Worm (Caenorhabditis elegans) whole organism, mixed stage, embryonic: Measurements from ENCODE around the gene pho-12.

ENCODE experiments used
- M03D4.4 ChIP-seq: sonication (generic microtip); optimal IDR thresholded peaks from 2 replicates; lab custom pipeline; 2017; ENCODE audit warnings: mild to moderate bottlenecking, missing genetic modification characterization, missing compliant biosample characterization
- bed-3 ChIP-seq: fragments of 200-800 bp; sonication (Bioruptor generic); optimal IDR thresholded peaks from 3 replicates; lab custom pipeline; 2018; ENCODE audit warnings: mild to moderate bottlenecking, missing genetic modification characterization, moderate library complexity, missing compliant biosample characterization
- blmp-1 ChIP-seq: fragments of 150-350 bp; optimal IDR thresholded peaks from 2 replicates; lab custom pipeline; 2014; ENCODE audit warnings: missing biosample characterization, missing genetic modification characterization
- ceh-39 ChIP-seq: fragments of 150-350 bp; optimal IDR thresholded peaks from 2 replicates; lab custom pipeline; 2014; ENCODE audit warnings: missing biosample characterization, missing genetic modification characterization
- ceh-43 ChIP-seq: fragments of 200-800 bp; sonication (Bioruptor generic); optimal IDR thresholded peaks from 2 replicates; lab custom pipeline; 2018; ENCODE audit warnings: mild to moderate bottlenecking, missing genetic modification characterization, moderate library complexity, missing compliant biosample characterization
- ceh-83 ChIP-seq: fragments of 200-800 bp; sonication (Bioruptor generic); optimal IDR thresholded peaks from 2 replicates; lab custom pipeline; 2018; ENCODE audit warnings: mild to moderate bottlenecking, missing genetic modification characterization, missing compliant biosample characterization
- ces-1 ChIP-seq: fragments of 150-350 bp; optimal IDR thresholded peaks from 2 replicates; lab custom pipeline; 2014; ENCODE audit warnings: missing biosample characterization, missing genetic modification reagents, missing genetic modification characterization
- cnd-1 ChIP-seq: fragments of 200-800 bp; sonication (Bioruptor generic); optimal IDR thresholded peaks from 2 replicates; lab custom pipeline; 2018; ENCODE audit warnings: mild to moderate bottlenecking, missing genetic modification characterization, missing compliant biosample characterization
- drap-1 ChIP-seq: fragments of 200-800 bp; sonication (Bioruptor generic); optimal IDR thresholded peaks from 3 replicates; lab custom pipeline; 2018; ENCODE audit warnings: mild to moderate bottlenecking, missing genetic modification characterization, missing compliant biosample characterization
- elt-1 ChIP-seq: sonication (generic microtip); optimal IDR thresholded peaks from 2 replicates; lab custom pipeline; 2017; ENCODE audit warnings: missing genetic modification characterization, mild to moderate bottlenecking, missing compliant biosample characterization, antibody characterized with exemption, moderate library complexity, borderline replicate concordance; ENCODE audit not compliant: insufficient read depth
- elt-3 ChIP-seq: fragments of 150-350 bp; optimal IDR thresholded peaks from 2 replicates; lab custom pipeline; 2014; ENCODE audit warnings: missing biosample characterization, missing genetic modification characterization
- flh-1 ChIP-seq: fragments of 200-800 bp; sonication (Bioruptor generic); optimal IDR thresholded peaks from 2 replicates; lab custom pipeline; 2018; ENCODE audit warnings: mild to moderate bottlenecking, missing genetic modification characterization, moderate library complexity, missing compliant biosample characterization
- ham-2 ChIP-seq: fragments of 200-800 bp; sonication (Bioruptor generic); optimal IDR thresholded peaks from 2 replicates; lab custom pipeline; 2018; ENCODE audit warnings: mild to moderate bottlenecking, missing genetic modification characterization, missing compliant biosample characterization
- hlh-1 ChIP-seq: fragments of 150-350 bp; optimal IDR thresholded peaks from 2 replicates; lab custom pipeline; 2014; ENCODE audit warnings: missing biosample characterization, missing genetic modification reagents, missing genetic modification characterization
- lin-32 ChIP-seq: fragments of 200-800 bp; sonication (Bioruptor generic); optimal IDR thresholded peaks from 2 replicates; lab custom pipeline; 2018; ENCODE audit warnings: mild to moderate bottlenecking, missing genetic modification characterization, missing compliant biosample characterization
- mls-2 ChIP-seq: sonication (generic microtip); optimal IDR thresholded peaks from 2 replicates; lab custom pipeline; 2016; ENCODE audit warnings: mild to moderate bottlenecking, missing genetic modification characterization, moderate library complexity, missing compliant biosample characterization
- nhr-12 ChIP-seq: fragments of 150-350 bp; optimal IDR thresholded peaks from 2 replicates; lab custom pipeline; 2014; ENCODE audit warnings: missing biosample characterization, missing genetic modification characterization
- nhr-2 ChIP-seq: fragments of 150-350 bp; optimal IDR thresholded peaks from 2 replicates; lab custom pipeline; 2014; ENCODE audit warnings: missing biosample characterization, missing genetic modification characterization
- nhr-28 ChIP-seq: fragments of 150-350 bp; optimal IDR thresholded peaks from 2 replicates; lab custom pipeline; 2014; ENCODE audit warnings: missing biosample characterization, missing genetic modification characterization
- pha-4 ChIP-seq: fragments of 150-350 bp; optimal IDR thresholded peaks from 2 replicates; lab custom pipeline; 2018; ENCODE audit warnings: missing biosample characterization, missing genetic modification reagents, missing genetic modification characterization
- snpc-4 ChIP-seq: fragments of 150-350 bp; optimal IDR thresholded peaks from 2 replicates; lab custom pipeline; 2014; ENCODE audit warnings: missing biosample characterization, missing genetic modification characterization
- sptf-1 ChIP-seq: sonication (generic microtip); optimal IDR thresholded peaks from 2 replicates; lab custom pipeline; 2017; ENCODE audit warnings: mild to moderate bottlenecking, missing genetic modification characterization, moderate library complexity, missing compliant biosample characterization
- tbx-8 ChIP-seq: fragments of 200-800 bp; sonication (Bioruptor generic); optimal IDR thresholded peaks from 2 replicates; lab custom pipeline; 2018; ENCODE audit warnings: mild to moderate bottlenecking, missing genetic modification characterization, moderate library complexity, missing compliant biosample characterization
- unc-39 ChIP-seq: fragments of 150-350 bp; optimal IDR thresholded peaks from 2 replicates; lab custom pipeline; 2014; ENCODE audit warnings: missing biosample characterization, missing genetic modification characterization
- unc-62 ChIP-seq: fragments of 150-350 bp; optimal IDR thresholded peaks from 2 replicates; lab custom pipeline; 2014; ENCODE audit warnings: missing biosample characterization, missing genetic modification reagents, missing genetic modification characterization
- zip-8 ChIP-seq: fragments of 150-350 bp; optimal IDR thresholded peaks from 2 replicates; lab custom pipeline; 2014; ENCODE audit warnings: missing biosample characterization, missing genetic modification characterization
- ztf-11 ChIP-seq: fragments of 150-350 bp; optimal IDR thresholded peaks from 2 replicates; lab custom pipeline; 2014; ENCODE audit warnings: missing biosample characterization, missing genetic modification characterization

The pho-12 gene

DNA sequence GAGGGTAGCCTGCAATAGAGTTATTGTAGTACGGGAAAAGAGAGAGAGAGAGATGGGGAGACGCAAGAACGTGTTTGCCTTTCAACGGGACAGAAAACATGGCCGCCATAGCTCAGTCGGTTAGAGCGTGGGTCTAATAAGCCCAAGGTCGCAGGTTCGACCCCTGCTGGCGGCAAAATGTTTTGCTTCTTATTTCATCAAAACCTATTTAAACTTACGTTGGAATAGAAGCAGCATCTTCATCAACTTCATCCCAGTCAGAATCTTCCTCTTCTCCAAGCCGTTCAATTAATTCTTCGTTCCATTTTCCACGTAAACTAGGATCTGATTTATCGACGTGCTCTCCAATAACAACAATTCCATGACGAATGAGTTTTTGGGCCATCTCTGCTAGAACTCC is 27.9 kb downstream of the pho-12 start (continued):
- TF ChIP-seq mls-2, result peak; percentile 97
- peak; percentile 82 for TF ChIP-seq bed-3 (GFP tag; lab: Kevin White, UChicago)
- peak; percentile 63 for TF ChIP-seq pha-4 (tag; lab: Kevin White, UChicago)
- peak; percentile 88 for TF ChIP-seq tbx-8 (GFP tag; lab: Kevin White, UChicago)
- peak; percentile 93 for TF ChIP-seq lin-32 (GFP tag; lab: Kevin White, UChicago)
- no peak for TF ChIP-seq nhr-2 (tag; lab: Kevin White, UChicago)
- TF ChIP-seq ztf-11 (tag; lab: Kevin White, UChicago), result peak; percentile 85
- TF ChIP-seq, all 35 proteins: peak for 26

DNA sequence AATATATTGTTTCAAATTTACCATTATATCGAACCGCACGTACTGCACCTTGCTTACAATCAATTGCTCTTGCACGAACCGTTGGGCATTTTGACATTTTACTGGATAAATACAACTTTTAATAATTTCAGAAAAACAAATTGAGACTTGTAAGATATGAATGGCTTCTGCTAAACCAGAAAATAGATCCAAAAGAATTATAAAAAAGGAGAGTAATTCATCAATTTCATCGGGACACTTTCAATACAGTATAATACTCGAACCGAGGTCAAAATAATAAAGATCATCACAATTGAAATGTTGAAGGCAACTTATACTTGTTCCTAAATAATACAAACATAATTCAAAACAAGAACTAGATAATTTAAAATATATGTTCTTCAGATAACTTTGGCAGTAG is 29.0 kb downstream of the pho-12 start, which contains the start of gene wdr-83:
wdr-83 (minus strand) TSS at position 101 of the 400 bp plus-strand sequence.
- TF ChIP-seq nhr-12 (tag; lab: Kevin White, UChicago), result no peak
- no peak for TF ChIP-seq elt-1 (tag; lab: Kevin White, UChicago)
- TF ChIP-seq ces-1 (GFP tag; lab: Kevin White, UChicago), result no peak
- no peak for TF ChIP-seq ceh-83 (GFP tag; lab: Kevin White, UChicago)
- TF ChIP-seq flh-1, result no peak
- TF ChIP-seq ham-2 (GFP tag; lab: Kevin White, UChicago), result no peak
- no peak for TF ChIP-seq elt-3
- no peak for TF ChIP-seq nhr-28 (tag; lab: Kevin White, UChicago)
- TF ChIP-seq sptf-1, result no peak
- no peak for TF ChIP-seq drap-1 (GFP tag; lab: Kevin White, UChicago)
- no peak for TF ChIP-seq hlh-1 (tag; lab: Kevin White, UChicago)
- TF ChIP-seq mls-2, result no peak
- TF ChIP-seq pha-4 (tag; lab: Kevin White, UChicago), result no peak
- no peak for TF ChIP-seq unc-39 (tag; lab: Kevin White, UChicago)
- no peak for TF ChIP-seq zip-8 (tag; lab: Kevin White, UChicago)
- TF ChIP-seq ceh-43 (GFP tag; lab: Kevin White, UChicago), result no peak
- no peak for TF ChIP-seq snpc-4 (tag; lab: Kevin White, UChicago)
- no peak for TF ChIP-seq lin-32 (GFP tag; lab: Kevin White, UChicago)

ce11 chrII:5027952-5028351 is 32.7 kb downstream of the pho-12 start:
- TF ChIP-seq sptf-1 (no peak), snpc-4 (tag; lab: Kevin White, UChicago) (no peak), pha-4 (tag; lab: Kevin White, UChicago) (no peak), bed-3 (GFP tag; lab: Kevin White, UChicago) (no peak), tbx-8 (GFP tag; lab: Kevin White, UChicago) (no peak), ceh-39 (tag; lab: Kevin White, UChicago) (no peak)

DNA sequence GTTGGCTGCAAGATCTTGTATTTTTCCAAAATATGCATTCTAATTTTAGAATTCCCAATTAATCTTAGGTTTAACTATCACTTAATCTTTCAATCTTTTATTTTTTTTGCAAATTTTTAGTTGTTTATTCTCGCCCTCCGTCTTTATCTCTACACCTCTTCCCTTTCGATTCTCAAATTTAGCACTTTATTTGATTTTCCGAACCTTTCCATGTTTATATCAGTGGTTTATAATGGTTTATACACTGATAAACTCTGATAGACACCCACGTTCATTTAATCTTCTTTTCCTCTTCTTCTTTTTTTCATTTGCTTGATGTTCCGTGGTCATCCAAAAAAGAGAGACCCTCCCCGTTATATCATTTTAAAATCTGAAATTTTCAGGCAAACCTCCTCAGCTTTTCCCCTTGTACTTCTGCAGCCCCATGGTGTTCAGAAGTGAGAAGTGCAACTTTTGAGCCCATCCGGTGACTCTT is 38.2 kb downstream of the pho-12 start, which contains the start of the genes nsy-1 and F59A6.13:
nsy-1 (plus strand) TSS at position 377 of the 475 bp plus-strand sequence.
F59A6.13 (plus strand) TSS at position 425 of the 475 bp plus-strand sequence.
- TF ChIP-seq mls-2 (no peak), blmp-1 (no peak), flh-1 (no peak), nhr-12 (tag; lab: Kevin White, UChicago) (no peak), elt-3 (no peak), M03D4.4 (no peak), unc-62 (GFP tag; lab: Kevin White, UChicago) (no peak), sptf-1 (no peak), pha-4 (tag; lab: Kevin White, UChicago) (no peak)

DNA sequence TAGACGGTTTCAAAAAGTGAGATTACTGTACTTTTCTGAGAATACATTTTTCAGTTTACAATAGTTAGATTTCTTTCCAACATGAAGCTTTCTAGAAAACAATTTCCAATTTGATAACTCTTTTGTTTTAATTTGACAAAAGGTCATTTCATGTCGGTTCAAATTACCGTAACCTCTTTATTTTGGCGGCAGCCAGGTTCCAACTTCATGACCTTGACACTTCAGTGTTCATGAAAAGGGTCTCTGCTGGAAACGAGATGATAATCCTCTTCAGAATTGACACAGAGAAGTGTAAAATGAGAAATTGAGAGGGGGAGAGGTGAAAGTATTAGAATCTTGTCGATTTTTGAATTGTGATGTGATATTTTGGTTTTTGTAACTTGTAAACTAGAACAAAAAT is 39.1 kb downstream of the pho-12 start:
- TF ChIP-seq ztf-11 (tag; lab: Kevin White, UChicago) (no peak), snpc-4 (tag; lab: Kevin White, UChicago) (no peak), M03D4.4 (no peak)

DNA sequence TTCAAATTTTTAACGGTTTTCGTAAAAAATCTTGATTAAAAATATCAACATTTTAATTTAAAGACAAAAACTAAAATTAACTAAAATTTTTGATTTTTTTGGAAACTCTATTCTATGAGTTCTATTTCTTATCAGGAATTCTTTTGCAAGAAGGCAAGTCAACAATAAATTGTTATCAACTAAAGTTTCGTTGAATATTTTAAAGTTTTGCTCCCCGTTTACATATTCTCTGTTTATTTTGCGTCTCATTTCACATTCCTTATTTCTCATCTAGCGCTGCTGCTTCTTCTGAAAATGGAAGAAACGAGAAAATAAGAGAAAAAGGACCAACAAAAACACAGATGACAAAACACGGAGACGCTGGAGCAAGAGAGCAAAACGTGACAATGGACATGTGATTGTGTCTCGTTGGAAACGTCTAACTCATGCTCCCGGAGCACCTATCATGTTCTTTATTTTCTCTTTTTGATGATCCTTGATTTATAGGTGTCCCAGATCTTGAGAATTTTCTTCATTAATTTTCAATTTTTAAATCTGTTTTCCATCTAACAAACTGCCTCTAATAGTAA is 40.0 kb downstream of the pho-12 start:
- TF ChIP-seq ceh-43 (GFP tag; lab: Kevin White, UChicago), result no peak
- TF ChIP-seq cnd-1 (tag; lab: Kevin White, UChicago), result no peak
- no peak for TF ChIP-seq lin-32 (GFP tag; lab: Kevin White, UChicago)
- no peak for TF ChIP-seq ceh-39 (tag; lab: Kevin White, UChicago)
- TF ChIP-seq, all 35 proteins: peak for 0
